Fruit fly (Drosophila melanogaster) whole organism, embryonic: ENCODE data around the gene jhamt.

Experiments
- Awh ChIP-seq: fragments of 200-800 bp; sonication (Bioruptor generic); IDR thresholded peaks from 2 replicates; pipeline ENCODE4, ENCODE4 v1.3.6; 2022; ENCODE audit warnings: missing biosample characterization, missing genetic modification characterization
- B-H1 ChIP-seq: fragments of 200-800 bp; sonication (Bioruptor generic); IDR thresholded peaks from 3 replicates; pipeline ENCODE4 v1.3.6; 2022; ENCODE audit warnings: missing biosample characterization, missing genetic modification characterization
- CG1024 ChIP-seq: fragments of 200-800 bp; sonication (Bioruptor generic); IDR thresholded peaks from 2 replicates; pipeline ENCODE4 v1.3.6; 2022; ENCODE audit warnings: missing biosample characterization, missing genetic modification characterization
- CG10366 ChIP-seq: fragments of 200-800 bp; sonication (Bioruptor generic); IDR thresholded peaks from 2 replicates; pipeline ENCODE4 v1.3.6; 2022; ENCODE audit warnings: missing biosample characterization, missing genetic modification characterization
- CG11085 ChIP-seq: fragments of 200-800 bp; sonication (Bioruptor generic); IDR thresholded peaks from 2 replicates; pipeline ENCODE4 v1.3.6; 2022; ENCODE audit warnings: missing biosample characterization, missing genetic modification characterization
- CG12219 ChIP-seq: fragments of 200-800 bp; sonication (Bioruptor generic); optimal IDR thresholded peaks from 3 replicates; lab custom pipeline; 2018; ENCODE audit warnings: missing biosample characterization, mild to moderate bottlenecking, missing genetic modification characterization
- CG12659 ChIP-seq: fragments of 200-800 bp; sonication (Bioruptor generic); optimal IDR thresholded peaks from 3 replicates; lab custom pipeline; 2017; ENCODE audit warnings: mild to moderate bottlenecking, missing biosample characterization, missing genetic modification reagents, missing genetic modification characterization
- CG14014 ChIP-seq: fragments of 200-800 bp; sonication (Bioruptor generic); IDR thresholded peaks from 2 replicates; pipeline ENCODE4 v1.3.6; 2022; ENCODE audit warnings: missing biosample characterization, missing genetic modification characterization
- CG14667 ChIP-seq: fragments of 200-800 bp; sonication (Bioruptor generic); IDR thresholded peaks from 2 replicates; pipeline ENCODE4 v1.3.6; 2022; ENCODE audit warnings: missing biosample characterization, missing genetic modification characterization
- CG14710 ChIP-seq: fragments of 200-800 bp; sonication (Bioruptor generic); optimal IDR thresholded peaks from 3 replicates; lab custom pipeline; 2019; ENCODE audit warnings: missing biosample characterization, mild to moderate bottlenecking, missing genetic modification characterization, moderate library complexity
- CG15514 ChIP-seq: fragments of 200-800 bp; sonication (Bioruptor generic); optimal IDR thresholded peaks from 3 replicates; lab custom pipeline; 2017; ENCODE audit warnings: missing biosample characterization, missing genetic modification characterization, mild to moderate bottlenecking, moderate library complexity, missing genetic modification reagents
- CG15601 ChIP-seq: fragments of 200-800 bp; sonication (Bioruptor generic); optimal IDR thresholded peaks from 3 replicates; lab custom pipeline; 2019; ENCODE audit warnings: missing biosample characterization, mild to moderate bottlenecking, missing genetic modification characterization, moderate library complexity
- CG18262 ChIP-seq: fragments of 200-800 bp; optimal IDR thresholded peaks from 3 replicates; lab custom pipeline; 2019; ENCODE audit warnings: missing biosample characterization, mild to moderate bottlenecking, missing genetic modification characterization, moderate library complexity
- CG18764 ChIP-seq: fragments of 200-800 bp; sonication (Bioruptor generic); optimal IDR thresholded peaks from 3 replicates; lab custom pipeline; 2016; ENCODE audit warnings: missing biosample characterization, missing genetic modification characterization
- CG3163 ChIP-seq: fragments of 200-800 bp; sonication (Bioruptor generic); optimal IDR thresholded peaks from 3 replicates; lab custom pipeline; 2016; ENCODE audit warnings: missing biosample characterization, missing genetic modification characterization
- CG34224 ChIP-seq: fragments of 200-800 bp; sonication (Bioruptor generic); IDR thresholded peaks from 3 replicates; pipeline ENCODE4 v1.3.6; 2022; ENCODE audit warnings: missing biosample characterization, missing genetic modification characterization; ENCODE audit not compliant: partially characterized antibody
- CG43689 ChIP-seq: fragments of 200-800 bp; sonication (Bioruptor generic); IDR thresholded peaks from 2 replicates; pipeline ENCODE4 v1.3.6; 2022; ENCODE audit warnings: missing biosample characterization, missing genetic modification characterization
- CG4424 ChIP-seq: fragments of 200-800 bp; sonication (Bioruptor generic); optimal IDR thresholded peaks from 3 replicates; lab custom pipeline; 2016; ENCODE audit warnings: missing biosample characterization, missing genetic modification characterization
- CG7839 ChIP-seq: fragments of 200-800 bp; sonication (Bioruptor generic); optimal IDR thresholded peaks from 3 replicates; lab custom pipeline; 2018; ENCODE audit warnings: missing biosample characterization, mild to moderate bottlenecking, missing genetic modification characterization, moderate library complexity
- CG9609 ChIP-seq: fragments of 200-800 bp; sonication (Bioruptor generic); optimal IDR thresholded peaks from 3 replicates; lab custom pipeline; 2016; ENCODE audit warnings: missing biosample characterization, missing genetic modification characterization
- CG9797 ChIP-seq: fragments of 200-800 bp; sonication (Bioruptor generic); optimal IDR thresholded peaks from 3 replicates; lab custom pipeline; 2018; ENCODE audit warnings: missing biosample characterization, mild to moderate bottlenecking, missing genetic modification characterization
- CkIIα-i1 ChIP-seq: fragments of 200-800 bp; sonication (Bioruptor generic); IDR thresholded peaks from 2 replicates; pipeline ENCODE4 v1.3.6; 2022; ENCODE audit warnings: missing biosample characterization, missing genetic modification characterization
- Dbx ChIP-seq: fragments of 200-800 bp; sonication (Bioruptor generic); IDR thresholded peaks from 3 replicates; pipeline ENCODE4 v1.3.6; 2022; ENCODE audit warnings: missing biosample characterization, missing genetic modification characterization
- H15 ChIP-seq: fragments of 200-800 bp; sonication (Bioruptor generic); IDR thresholded peaks from 3 replicates; pipeline ENCODE4 v1.3.6; 2022; ENCODE audit warnings: missing biosample characterization, missing genetic modification characterization
- HLH3B ChIP-seq: fragments of 200-800 bp; sonication (Bioruptor generic); IDR thresholded peaks from 2 replicates; pipeline ENCODE4 v1.3.6; 2022; ENCODE audit warnings: missing biosample characterization, missing genetic modification characterization
- HLH4C ChIP-seq: fragments of 200-800 bp; sonication (Bioruptor generic); IDR thresholded peaks from 3 replicates; pipeline ENCODE4 v1.3.6; 2022; ENCODE audit warnings: missing biosample characterization, missing genetic modification characterization; ENCODE audit not compliant: partially characterized antibody
- HLHmδ ChIP-seq: fragments of 200-800 bp; sonication (Bioruptor generic); optimal IDR thresholded peaks from 2 replicates; lab custom pipeline; 2018; ENCODE audit warnings: missing biosample characterization, mild to moderate bottlenecking, missing genetic modification characterization, moderate library complexity
- Hmx ChIP-seq: fragments of 200-800 bp; sonication (Bioruptor generic); optimal IDR thresholded peaks from 2 replicates; lab custom pipeline; 2016; ENCODE audit warnings: missing biosample characterization, missing genetic modification characterization
- Jarid2 ChIP-seq: fragments of 200-800 bp; sonication (Bioruptor generic); optimal IDR thresholded peaks from 3 replicates; lab custom pipeline; 2017; ENCODE audit warnings: mild to moderate bottlenecking, missing biosample characterization, missing genetic modification reagents, missing genetic modification characterization
- Oli ChIP-seq: fragments of 200-800 bp; sonication (Bioruptor generic); optimal IDR thresholded peaks from 2 replicates; lab custom pipeline; 2018; ENCODE audit warnings: missing biosample characterization, mild to moderate bottlenecking, missing genetic modification characterization, moderate library complexity
- Opbp ChIP-seq: fragments of 200-800 bp; sonication (Bioruptor generic); IDR thresholded peaks from 3 replicates; pipeline ENCODE4 v1.3.6; 2022; ENCODE audit warnings: missing biosample characterization, missing genetic modification characterization; ENCODE audit not compliant: partially characterized antibody
- Ptx1 ChIP-seq: fragments of 200-800 bp; sonication (Bioruptor generic); IDR thresholded peaks from 2 replicates; pipeline ENCODE4 v1.3.6; 2022; ENCODE audit warnings: missing biosample characterization, missing genetic modification characterization
- Sin3A ChIP-seq: fragments of >200 bp; optimal IDR thresholded peaks from 2 replicates; lab custom pipeline; 2018
- Sox100B ChIP-seq: fragments of 200-800 bp; sonication (Bioruptor generic); optimal IDR thresholded peaks from 3 replicates; lab custom pipeline; 2018; ENCODE audit warnings: missing biosample characterization, mild to moderate bottlenecking, missing genetic modification characterization
- ato ChIP-seq: fragments of 200-800 bp; sonication (Bioruptor generic); IDR thresholded peaks from 2 replicates; pipeline ENCODE4 v1.3.6; 2022; ENCODE audit warnings: missing biosample characterization, missing genetic modification characterization; ENCODE audit not compliant: partially characterized antibody
- az2 ChIP-seq: fragments of 200-800 bp; sonication (Bioruptor generic); optimal IDR thresholded peaks from 3 replicates; lab custom pipeline; 2016; ENCODE audit warnings: missing biosample characterization, missing genetic modification characterization
- cad ChIP-seq: fragments of >200 bp; optimal IDR thresholded peaks from 2 replicates; lab custom pipeline; 2017; ENCODE audit warnings: missing biosample characterization, missing genetic modification characterization
- chm ChIP-seq: fragments of 200-800 bp; sonication (Bioruptor generic); IDR thresholded peaks from 2 replicates; pipeline ENCODE4 v1.3.6; 2022; ENCODE audit warnings: missing biosample characterization, missing genetic modification characterization
- corto ChIP-seq: fragments of 200-800 bp; sonication (Bioruptor generic); optimal IDR thresholded peaks from 2 replicates; lab custom pipeline; 2016; ENCODE audit warnings: missing biosample characterization, mild to moderate bottlenecking, missing genetic modification characterization, moderate library complexity
- crc ChIP-seq: fragments of 200-800 bp; sonication (Bioruptor generic); optimal IDR thresholded peaks from 2 replicates; lab custom pipeline; 2016; ENCODE audit warnings: missing biosample characterization, missing genetic modification characterization
- crol ChIP-seq: fragments of 200-800 bp; sonication (Bioruptor generic); IDR thresholded peaks from 2 replicates; pipeline ENCODE4 v1.3.6; 2022; ENCODE audit warnings: missing biosample characterization, missing genetic modification characterization
- cwo ChIP-seq: fragments of 200-800 bp; sonication (Bioruptor generic); optimal IDR thresholded peaks from 3 replicates; lab custom pipeline; 2017; ENCODE audit warnings: missing biosample characterization, missing genetic modification characterization, mild to moderate bottlenecking, moderate library complexity, missing genetic modification reagents
- dysf ChIP-seq: fragments of 200-800 bp; sonication (Bioruptor generic); IDR thresholded peaks from 3 replicates; pipeline ENCODE4 v1.3.6; 2022; ENCODE audit warnings: missing biosample characterization, missing genetic modification characterization
- fu2 ChIP-seq: fragments of 200-800 bp; sonication (Bioruptor generic); optimal IDR thresholded peaks from 2 replicates; lab custom pipeline; 2016; ENCODE audit warnings: missing biosample characterization, missing genetic modification characterization
- grn ChIP-seq: fragments of 200-800 bp; sonication (Bioruptor generic); optimal IDR thresholded peaks from 3 replicates; lab custom pipeline; 2017; ENCODE audit warnings: missing biosample characterization, missing genetic modification characterization
- mirr ChIP-seq: fragments of 200-800 bp; sonication (Bioruptor generic); optimal IDR thresholded peaks from 3 replicates; lab custom pipeline; 2018; ENCODE audit warnings: missing biosample characterization, mild to moderate bottlenecking, missing genetic modification characterization
- odd ChIP-seq: fragments of 200-800 bp; sonication (Bioruptor generic); optimal IDR thresholded peaks from 2 replicates; lab custom pipeline; 2017; ENCODE audit warnings: missing biosample characterization, mild to moderate bottlenecking, missing genetic modification characterization
- run ChIP-seq: fragments of 200-800 bp; sonication (Bioruptor generic); optimal IDR thresholded peaks from 3 replicates; lab custom pipeline; 2018; ENCODE audit warnings: missing biosample characterization, mild to moderate bottlenecking, missing genetic modification characterization
- seq ChIP-seq: fragments of 200-800 bp; sonication (Bioruptor generic); IDR thresholded peaks from 2 replicates; pipeline ENCODE4 v1.3.6; 2022; ENCODE audit warnings: missing biosample characterization, missing genetic modification characterization
- sisA ChIP-seq: fragments of 200-800 bp; sonication (Bioruptor generic); IDR thresholded peaks from 2 replicates; pipeline ENCODE4 v1.3.6; 2022; ENCODE audit warnings: missing biosample characterization, missing genetic modification characterization
- vfl ChIP-seq: fragments of 200-800 bp; sonication (Bioruptor generic); optimal IDR thresholded peaks from 2 replicates; lab custom pipeline; 2016; ENCODE audit warnings: missing biosample characterization, missing genetic modification characterization

The jhamt gene

DNA sequence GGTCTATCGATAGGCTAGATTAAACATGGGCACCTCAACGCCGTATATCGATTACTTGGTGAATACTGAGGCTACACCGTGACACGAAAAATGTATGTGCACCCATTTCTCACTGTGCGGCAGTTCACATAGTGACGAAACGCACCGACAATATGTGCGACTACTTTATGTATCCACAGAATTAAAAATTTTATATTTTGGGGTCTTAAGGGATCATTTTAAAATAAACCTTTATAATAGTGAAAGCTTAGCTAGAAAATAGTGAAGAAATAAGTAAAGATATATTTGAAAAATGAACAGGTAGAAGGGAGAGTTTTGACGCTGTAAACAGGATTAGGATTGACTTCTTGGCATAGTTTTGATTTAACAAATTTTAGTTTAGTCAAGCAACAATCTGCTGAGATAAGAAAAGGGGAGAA lies 36.6 kb upstream of the jhamt start, which contains the start of gene mRpL4 (continued):
- TF ChIP-seq run (tag; lab: Kevin White, UChicago) (no peak), CG34224 (GFP tag; lab: Robert Waterston, UW) (peak; percentile 99), CG7839 (tag; lab: Kevin White, UChicago) (no peak), CG4424 (peak; percentile 77), CG11085 (GFP tag; lab: Robert Waterston, UW) (0 out of 2 replicates have a peak, but pooled peaks have one; percentile 18), CkIIα-i1 (GFP tag; lab: Robert Waterston, UW) (no peak), Sox100B (GFP tag; lab: Kevin White, UChicago) (peak; percentile 30), CG9797 (GFP tag; lab: Kevin White, UChicago) (no peak), CG9609 (peak; percentile 75), CG14710 (tag; lab: Kevin White, UChicago) (peak; percentile 81), CG18262 (tag; lab: Kevin White, UChicago) (peak; percentile 57), sisA (GFP tag; lab: Robert Waterston, UW) (peak; percentile 80), crol (no peak), Ptx1 (peak; percentile 75), CG15514 (GFP tag; lab: Kevin White, UChicago) (peak; percentile 65), HLH4C (peak; percentile 97), HLHmδ (no peak), mirr (GFP tag; lab: Kevin White, UChicago) (no peak), CG15601 (tag; lab: Kevin White, UChicago) (peak; percentile 32), seq (GFP tag; lab: Robert Waterston, UW) (no peak), odd (GFP tag; lab: Kevin White, UChicago) (no peak), grn (peak; percentile 2), Opbp (GFP tag; lab: Robert Waterston, UW) (peak; percentile 99), ato (GFP tag; lab: Robert Waterston, UW) (peak; percentile 99), crc (GFP tag; lab: Kevin White, UChicago) (peak; percentile 49), Dbx (GFP tag; lab: Robert Waterston, UW) (peak; percentile 66; the same call in 1 of the 3 replicates), CG14014 (GFP tag; lab: Robert Waterston, UW) (peak; percentile 55), HLH3B (peak; percentile 48; the same call in 1 of the 2 replicates), CG12659 (peak; percentile 80), CG10366 (GFP tag; lab: Robert Waterston, UW) (0 out of 2 replicates have a peak, but pooled peaks have one; percentile 50), corto (GFP tag; lab: Kevin White, UChicago) (no peak), CG14667 (GFP tag; lab: Robert Waterston, UW) (no peak), az2 (GFP tag; lab: Kevin White, UChicago) (peak; percentile 80), CG12219 (no peak), fu2 (GFP tag; lab: Kevin White, UChicago) (peak; percentile 70), chm (GFP tag; lab: Robert Waterston, UW) (peak; percentile 66; the same call in 1 of the 2 replicates), Jarid2 (GFP tag; lab: Kevin White, UChicago) (no peak), vfl (GFP tag; lab: Kevin White, UChicago) (peak; percentile 88), H15 (peak; percentile 65; the same call in 2 of the 3 replicates), Oli (tag; lab: Kevin White, UChicago) (peak; percentile 17), CG3163 (peak; percentile 58), CG43689 (no peak), CG1024 (GFP tag; lab: Robert Waterston, UW) (no peak), Awh (GFP tag; lab: Robert Waterston, UW) (0 out of 2 replicates have a peak, but pooled peaks have one; percentile 20), Hmx (GFP tag; lab: Kevin White, UChicago) (no peak), CG18764 (peak; percentile 46), cwo (no peak), Sin3A (lab: Kevin White, UChicago) (peak; percentile 46), B-H1 (peak; percentile 35; the same call in 1 of the 3 replicates), dysf (no peak; the same call in 2 of the 3 replicates), cad (GFP tag; lab: Kevin White, UChicago) (no peak)
